Worm (Caenorhabditis elegans): ENCODE measurements around the gene C56C10.4.

The C56C10.4 gene

DNA sequence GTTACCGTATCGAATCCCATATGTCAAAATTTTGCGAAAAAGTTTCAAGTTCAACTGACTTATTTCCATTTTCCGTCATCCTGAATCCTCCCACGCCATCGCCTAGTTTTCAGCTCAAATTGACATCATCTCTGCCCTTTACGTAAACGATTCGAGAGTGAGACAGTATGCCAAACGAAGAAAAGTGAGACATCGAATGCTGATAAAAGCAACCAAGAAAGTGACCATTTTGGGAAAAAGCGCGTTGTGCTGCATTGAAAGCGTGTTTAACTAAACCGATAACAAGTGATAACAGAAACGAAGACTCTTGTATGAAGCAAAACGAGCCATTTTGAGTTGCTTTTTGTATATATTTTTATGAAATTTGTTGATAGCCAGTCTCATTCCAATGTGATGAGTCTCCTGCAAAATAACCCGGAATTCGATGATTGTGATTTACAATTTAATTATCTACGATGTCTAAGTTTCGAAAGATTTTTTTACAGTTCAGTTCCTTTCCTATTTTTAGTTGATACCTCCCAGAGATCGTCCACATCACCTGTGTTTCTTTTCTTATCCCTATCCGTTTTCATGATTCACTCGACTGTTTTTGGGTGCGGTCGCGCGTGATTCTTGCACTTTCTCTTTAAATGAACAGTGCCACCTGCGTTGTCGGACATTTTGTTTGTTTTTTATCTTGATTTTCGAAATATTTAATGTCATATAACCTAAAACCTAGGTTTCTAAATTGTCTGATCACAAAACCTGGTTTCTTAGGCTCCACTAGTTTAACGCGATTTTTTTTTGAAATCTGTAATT, 32.6 kb downstream of the C56C10.4 start (continued):
- TF ChIP-seq ztf-7 (tag; optimal IDR thresholded peaks at IDR 0.05): no peak
- TF ChIP-seq mdl-1 (tag; optimal IDR thresholded peaks at IDR 0.05): no peak
- no peak for TF ChIP-seq unc-39 (tag; optimal IDR thresholded peaks at IDR 0.05)
- no peak for TF ChIP-seq dmd-9 (GFP tag; IDR thresholded peaks at IDR 0.05)
- no peak for TF ChIP-seq ceh-44 (GFP tag; IDR thresholded peaks at IDR 0.05)
- TF ChIP-seq spr-3 (GFP tag; optimal IDR thresholded peaks at IDR 0.05): no peak
- no peak for TF ChIP-seq zip-11 (GFP tag; IDR thresholded peaks at IDR 0.05)
- no peak for TF ChIP-seq nhr-10 (tag; optimal IDR thresholded peaks at IDR 0.05)
- no peak for TF ChIP-seq ceh-82 (tag; optimal IDR thresholded peaks at IDR 0.05)
- TF ChIP-seq ceh-20 (GFP tag; IDR thresholded peaks at IDR 0.05): no peak
- TF ChIP-seq nhr-76 (tag; optimal IDR thresholded peaks at IDR 0.05): no peak
- no peak for TF ChIP-seq lin-13 (GFP tag; optimal IDR thresholded peaks at IDR 0.05)
- TF ChIP-seq zag-1 (tag; optimal IDR thresholded peaks at IDR 0.05): no peak
- no peak for TF ChIP-seq zip-2 (tag; optimal IDR thresholded peaks at IDR 0.05)
- no peak for TF ChIP-seq nhr-42 (GFP tag; IDR thresholded peaks at IDR 0.05)
- no peak for TF ChIP-seq ceh-28 (tag; optimal IDR thresholded peaks at IDR 0.05)
- no peak for TF ChIP-seq Y75B8A.6 (GFP tag; IDR thresholded peaks at IDR 0.05)
- no peak for TF ChIP-seq lsy-2 (tag; optimal IDR thresholded peaks at IDR 0.05)
- TF ChIP-seq Y5F2A.4 (GFP tag; optimal IDR thresholded peaks at IDR 0.05): no peak
- TF ChIP-seq fos-1 (tag; optimal IDR thresholded peaks at IDR 0.05): no peak
- no peak for TF ChIP-seq daf-16 (GFP tag; optimal IDR thresholded peaks at IDR 0.05)
- TF ChIP-seq daf-16 (tag; optimal IDR thresholded peaks at IDR 0.05): peak; percentile 71
- TF ChIP-seq nhr-11 (tag; optimal IDR thresholded peaks at IDR 0.05): no peak
- TF ChIP-seq sdz-12 (GFP tag; optimal IDR thresholded peaks at IDR 0.05): no peak
- TF ChIP-seq madf-5 (GFP tag; IDR thresholded peaks at IDR 0.05): no peak
- TF ChIP-seq ZK546.5 (tag; optimal IDR thresholded peaks at IDR 0.05): no peak
- TF ChIP-seq rbr-2 (tag; optimal IDR thresholded peaks at IDR 0.05): no peak
- no peak; the same call in 1 of the 2 replicates for TF ChIP-seq tra-1 (GFP tag; IDR thresholded peaks at IDR 0.05)
- peak; percentile 64 for TF ChIP-seq mxl-3 (GFP tag; optimal IDR thresholded peaks at IDR 0.05)
- TF ChIP-seq F37D6.2 (tag; optimal IDR thresholded peaks at IDR 0.05): no peak
- TF ChIP-seq lin-39 (tag; optimal IDR thresholded peaks at IDR 0.05): no peak
- TF ChIP-seq hlh-11 (tag; optimal IDR thresholded peaks at IDR 0.05): peak; percentile 75
- no peak for TF ChIP-seq nhr-102 (tag; optimal IDR thresholded peaks at IDR 0.05)
- no peak for TF ChIP-seq daf-12 (tag; optimal IDR thresholded peaks at IDR 0.05)
- no peak for TF ChIP-seq mdt-29 (GFP tag; IDR thresholded peaks at IDR 0.05)
- peak; percentile 76 for TF ChIP-seq nhr-28 (tag; optimal IDR thresholded peaks at IDR 0.05)
- TF ChIP-seq F10B5.3 (tag; optimal IDR thresholded peaks at IDR 0.05): no peak
- TF ChIP-seq lin-38 (GFP tag; IDR thresholded peaks at IDR 0.05): no peak
- no peak for TF ChIP-seq lir-3 (tag; optimal IDR thresholded peaks at IDR 0.05)
- no peak for TF ChIP-seq T20F7.1 (GFP tag; optimal IDR thresholded peaks at IDR 0.05)
- 0 out of 2 replicates have a peak, but pooled peaks have one; percentile 14 for TF ChIP-seq T26A8.4 (GFP tag; IDR thresholded peaks at IDR 0.05)
- no peak for TF ChIP-seq egl-27 (tag; optimal IDR thresholded peaks at IDR 0.05)
- TF ChIP-seq arid-1 (GFP tag; conservative IDR thresholded peaks at IDR 0.05): no peak
- TF ChIP-seq unc-62 (GFP tag; optimal IDR thresholded peaks at IDR 0.05 in 1 of 2): peak in 1 of 2 experiments; percentile 86
- no peak for TF ChIP-seq unc-62 (tag; optimal IDR thresholded peaks at IDR 0.05)
- TF ChIP-seq daf-8 (GFP tag; IDR thresholded peaks at IDR 0.05): no peak
- TF ChIP-seq set-16 (GFP tag; IDR thresholded peaks at IDR 0.05): no peak
- TF ChIP-seq ama-1 (optimal IDR thresholded peaks at IDR 0.05): no peak
- no peak for TF ChIP-seq Y105C5A.15 (GFP tag; IDR thresholded peaks at IDR 0.05)
- TF ChIP-seq jun-1 (tag; optimal IDR thresholded peaks at IDR 0.05): no peak
- TF ChIP-seq F44E2.7 (GFP tag; IDR thresholded peaks at IDR 0.05): no peak
- no peak for TF ChIP-seq nhr-41 (GFP tag; IDR thresholded peaks at IDR 0.05)
- TF ChIP-seq unc-130 (GFP tag; optimal IDR thresholded peaks at IDR 0.05): no peak
